Fruit fly (Drosophila melanogaster): ENCODE measurements around the gene Cpr67B.

Gene Cpr67B

dm6 chr3L:9410754-9411423, 6.3 kb downstream of the Cpr67B start, which contains the start of the genes CG4022 and Cpsf5 (continued):
- TF ChIP-seq CG18011 (GFP tag; optimal IDR thresholded peaks at IDR 0.05) (peak; percentile 58), zen2 (GFP tag; IDR thresholded peaks at IDR 0.05; ENCODE audit: partially characterized antibody) (no peak; the same call in 2 of the 3 replicates), ken (GFP tag; IDR thresholded peaks at IDR 0.05) (peak; percentile 87), Hmr (GFP tag; optimal IDR thresholded peaks at IDR 0.05) (peak; percentile 85), CG16813 (GFP tag; IDR thresholded peaks at IDR 0.05; ENCODE audit: partially characterized antibody) (peak; percentile 48; the same call in 1 of the 3 replicates), gt (GFP tag; IDR thresholded peaks at IDR 0.05) (peak; percentile 40; the same call in 1 of the 2 replicates), CG2678 (tag; optimal IDR thresholded peaks at IDR 0.05) (peak; percentile 85), CG10274 (GFP tag; optimal IDR thresholded peaks at IDR 0.05) (no peak), CG9609 (GFP tag; optimal IDR thresholded peaks at IDR 0.05) (peak; percentile 50), corto (GFP tag; optimal IDR thresholded peaks at IDR 0.05) (no peak), bowl (GFP tag; IDR thresholded peaks at IDR 0.05) (0 out of 2 replicates have a peak, but pooled peaks have one; percentile 13), kah (GFP tag; optimal IDR thresholded peaks at IDR 0.05) (peak; percentile 22), CG17186 (GFP tag; optimal IDR thresholded peaks at IDR 0.05) (peak; percentile 90), hkb (optimal IDR thresholded peaks at IDR 0.05) (no peak), hkb (GFP tag; IDR thresholded peaks at IDR 0.05) (peak; percentile 87), CG12659 (GFP tag; optimal IDR thresholded peaks at IDR 0.05) (peak; percentile 91), zfh2 (GFP tag; optimal IDR thresholded peaks at IDR 0.05) (peak; percentile 72), ci (GFP tag; IDR thresholded peaks at IDR 0.05) (peak; percentile 90), lov (optimal IDR thresholded peaks at IDR 0.05) (no peak), lov (GFP tag; IDR thresholded peaks at IDR 0.05) (peak; percentile 71; the same call in 2 of the 3 replicates), vnd (GFP tag; IDR thresholded peaks at IDR 0.05; ENCODE audit: partially characterized antibody) (no peak), pfk (GFP tag; optimal IDR thresholded peaks at IDR 0.05) (no peak), maf-S (GFP tag; optimal IDR thresholded peaks at IDR 0.05) (peak; percentile 49), chinmo (GFP tag; IDR thresholded peaks at IDR 0.05; ENCODE audit: partially characterized antibody) (0 out of 4 replicates have a peak, but pooled peaks have one; percentile 26), CG31441 (GFP tag; IDR thresholded peaks at IDR 0.05) (peak; percentile 79), E2f2 (GFP tag; IDR thresholded peaks at IDR 0.05) (peak; percentile 70), CG13123 (GFP tag; optimal IDR thresholded peaks at IDR 0.05) (peak; percentile 74), knrl (GFP tag; IDR thresholded peaks at IDR 0.05; ENCODE audit: partially characterized antibody) (peak; percentile 61), CG2202 (tag; optimal IDR thresholded peaks at IDR 0.05) (peak; percentile 69), H15 (GFP tag; IDR thresholded peaks at IDR 0.05) (peak; percentile 69; the same call in 2 of the 3 replicates), odd (GFP tag; optimal IDR thresholded peaks at IDR 0.05) (peak; percentile 57), CG33213 (GFP tag; optimal IDR thresholded peaks at IDR 0.05) (peak; percentile 52), Pdp1 (GFP tag; optimal IDR thresholded peaks at IDR 0.05) (peak; percentile 70 to 79), CG6813 (GFP tag; optimal IDR thresholded peaks at IDR 0.05) (no peak), CG10321 (GFP tag; IDR thresholded peaks at IDR 0.05) (peak; percentile 40; the same call in 1 of the 2 replicates), CG7786 (GFP tag; optimal IDR thresholded peaks at IDR 0.05) (peak; percentile 34), emc (GFP tag; optimal IDR thresholded peaks at IDR 0.05) (peak; percentile 27), CG8290 (GFP tag; optimal IDR thresholded peaks at IDR 0.05) (peak; percentile 80), CG8290 (tag; optimal IDR thresholded peaks at IDR 0.05) (peak; percentile 31 to 35), wdn (GFP tag; IDR thresholded peaks at IDR 0.05) (peak; percentile 55; the same call in 1 of the 2 replicates), Gug (GFP tag; IDR thresholded peaks at IDR 0.05) (peak; percentile 58; the same call in 3 of the 4 replicates), CG11560 (tag; IDR thresholded peaks at IDR 0.05) (0 out of 3 replicates have a peak, but pooled peaks have one; percentile 20), CG6654 (GFP tag; optimal IDR thresholded peaks at IDR 0.05) (no peak), ssp (GFP tag; IDR thresholded peaks at IDR 0.05) (peak; percentile 70), ttk (GFP tag; IDR thresholded peaks at IDR 0.05) (peak; percentile 77), pb (GFP tag; optimal IDR thresholded peaks at IDR 0.05) (peak; percentile 31), CG16863 (GFP tag; optimal IDR thresholded peaks at IDR 0.05) (peak; percentile 45), da (GFP tag; optimal IDR thresholded peaks at IDR 0.05) (peak; percentile 21), E2f1 (GFP tag; IDR thresholded peaks at IDR 0.05) (peak; percentile 79), CG14667 (GFP tag; IDR thresholded peaks at IDR 0.05) (peak; percentile 68)
